Worm (Caenorhabditis elegans): ENCODE results near the gene T04C12.9.
A peak's percentile ranks its signal among the peaks of the same experiment; 100 is the strongest.

Gene T04C12.9

DNA sequence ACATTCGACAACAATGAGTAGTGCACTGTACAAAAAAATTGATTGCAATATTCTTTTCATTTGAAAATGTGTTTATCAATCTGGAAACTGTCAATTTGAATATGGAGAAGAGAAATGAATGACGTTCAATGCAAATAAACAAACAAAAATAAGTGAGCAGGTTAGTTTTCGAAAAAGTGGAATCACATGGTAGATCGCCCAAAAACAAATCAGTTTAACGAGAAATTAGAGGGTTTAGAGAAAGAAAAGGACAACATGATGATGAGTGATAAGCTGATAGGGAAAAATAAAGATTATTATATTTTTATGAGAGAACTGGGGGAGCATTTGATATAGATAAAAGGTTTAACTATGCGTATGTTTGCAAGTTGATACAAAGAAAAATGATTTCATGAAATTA lies 6.3 kb upstream of the T04C12.9 start, which contains the start of gene T04C12.8 (continued):
- TF ChIP-seq nhr-76 (tag; optimal IDR thresholded peaks at IDR 0.05), result no peak
- TF ChIP-seq lin-14 (GFP tag; optimal IDR thresholded peaks at IDR 0.05), result peak; percentile 49
- TF ChIP-seq xbp-1 (tag; optimal IDR thresholded peaks at IDR 0.05), result no peak
- no peak for TF ChIP-seq zip-4 (GFP tag; optimal IDR thresholded peaks at IDR 0.05)
- no peak for TF ChIP-seq nhr-11 (tag; optimal IDR thresholded peaks at IDR 0.05)
- peak; percentile 35 for TF ChIP-seq nhr-90 (tag; optimal IDR thresholded peaks at IDR 0.05; ENCODE audit: poor library complexity)
- TF ChIP-seq nhr-47 (tag; optimal IDR thresholded peaks at IDR 0.05), result peak; percentile 5
- no peak for TF ChIP-seq tbx-2 (tag; optimal IDR thresholded peaks at IDR 0.05)
- no peak for TF ChIP-seq ceh-63 (GFP tag; optimal IDR thresholded peaks at IDR 0.05)
- TF ChIP-seq mef-2 (tag; optimal IDR thresholded peaks at IDR 0.05), result no peak
- no peak for TF ChIP-seq nhr-77 (tag; optimal IDR thresholded peaks at IDR 0.05)
- TF ChIP-seq ztf-11 (tag; optimal IDR thresholded peaks at IDR 0.05), result no peak
- TF ChIP-seq unc-98 (GFP tag; IDR thresholded peaks at IDR 0.05), result no peak

DNA sequence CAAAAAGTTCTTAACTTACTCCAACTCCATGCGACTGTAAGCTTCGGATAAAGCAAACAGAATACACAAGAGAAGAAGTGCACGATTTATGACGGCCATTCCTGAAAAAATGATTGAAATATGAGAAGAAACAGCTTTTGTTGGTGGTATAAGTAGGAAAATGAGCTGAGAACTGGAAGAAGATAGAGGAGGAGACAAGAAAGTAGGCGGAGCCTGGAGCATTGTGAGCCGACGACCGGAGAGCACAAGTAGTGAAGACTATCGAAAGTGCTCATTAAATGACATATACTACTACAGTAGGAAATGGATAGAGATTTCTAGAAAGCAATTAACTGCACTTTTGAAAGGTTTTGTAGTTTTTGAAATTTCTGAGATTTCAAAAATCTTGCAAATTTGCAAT lies 2.5 kb upstream of the T04C12.9 start, which contains the start of gene nlp-80:
nlp-80 (minus strand) TSS at position 101 of the 400 bp plus-strand sequence.
- TF ChIP-seq alr-1 (tag; optimal IDR thresholded peaks at IDR 0.05; ENCODE audit: borderline replicate concordance) (no peak), fkh-8 (tag; optimal IDR thresholded peaks at IDR 0.05) (peak; percentile 6), F16B12.6 (tag; optimal IDR thresholded peaks at IDR 0.05) (no peak), lir-3 (tag; optimal IDR thresholded peaks at IDR 0.05; ENCODE audit: poor library complexity) (no peak)

DNA sequence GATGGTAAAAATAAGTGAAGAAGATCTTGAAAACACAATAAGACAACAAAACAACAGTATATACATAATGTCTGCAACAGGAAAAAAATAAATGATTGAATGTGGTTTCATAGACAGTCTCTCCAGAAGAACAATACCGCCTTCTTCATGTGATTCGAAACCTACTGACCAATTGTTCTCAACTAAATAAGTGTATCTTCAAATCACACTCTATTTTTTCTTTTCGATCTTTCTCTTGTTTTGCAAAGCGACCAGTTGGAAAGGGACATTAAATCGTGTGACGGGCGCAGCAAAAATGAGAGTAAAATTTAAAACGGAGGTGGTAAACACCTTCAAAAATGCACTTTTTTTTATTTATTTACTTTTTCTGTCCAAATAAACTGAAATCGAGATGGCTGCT lies 1.1 kb downstream of the T04C12.9 start:
- peak; percentile 23 for TF ChIP-seq mep-1 (tag; optimal IDR thresholded peaks at IDR 0.05)
- no peak for TF ChIP-seq lin-15B (tag; optimal IDR thresholded peaks at IDR 0.05)
- TF ChIP-seq fos-1 (tag; optimal IDR thresholded peaks at IDR 0.05), result no peak
- peak; percentile 12 for TF ChIP-seq nhr-71 (tag; optimal IDR thresholded peaks at IDR 0.05)
- TF ChIP-seq isw-1 (GFP tag; IDR thresholded peaks at IDR 0.05), result no peak
- peak; percentile 36 for TF ChIP-seq nhr-20 (tag; optimal IDR thresholded peaks at IDR 0.05)
- no peak for TF ChIP-seq sptf-1 (tag; optimal IDR thresholded peaks at IDR 0.05)
- peak; percentile 70 for TF ChIP-seq nhr-85 (tag)
- no peak for TF ChIP-seq lir-3 (tag; optimal IDR thresholded peaks at IDR 0.05; ENCODE audit: poor library complexity)
- no peak for TF ChIP-seq egl-27 (tag; optimal IDR thresholded peaks at IDR 0.05)
- TF ChIP-seq pax-3 (tag; optimal IDR thresholded peaks at IDR 0.05), result no peak
- TF ChIP-seq ztf-4 (tag; optimal IDR thresholded peaks at IDR 0.05), result no peak
- no peak for TF ChIP-seq egl-13 (tag; optimal IDR thresholded peaks at IDR 0.05)
- TF ChIP-seq efl-1 (optimal IDR thresholded peaks at IDR 0.05), result no peak
- no peak for TF ChIP-seq efl-1 (GFP tag; optimal IDR thresholded peaks at IDR 0.05 in 1 of 2)
- TF ChIP-seq tbx-2 (tag; optimal IDR thresholded peaks at IDR 0.05), result no peak
- TF ChIP-seq lin-14 (GFP tag; optimal IDR thresholded peaks at IDR 0.05), result peak; percentile 62
- TF ChIP-seq nhr-90 (tag; optimal IDR thresholded peaks at IDR 0.05; ENCODE audit: poor library complexity), result no peak
- TF ChIP-seq elt-2 (tag; optimal IDR thresholded peaks at IDR 0.05), result no peak
- no peak for TF ChIP-seq unc-30 (tag; optimal IDR thresholded peaks at IDR 0.05)
- no peak for TF ChIP-seq ets-5 (GFP tag; IDR thresholded peaks at IDR 0.05)
- TF ChIP-seq zip-4 (GFP tag; optimal IDR thresholded peaks at IDR 0.05), result no peak
- TF ChIP-seq alr-1 (tag; optimal IDR thresholded peaks at IDR 0.05; ENCODE audit: borderline replicate concordance), result no peak
- no peak for TF ChIP-seq ceh-90 (tag; optimal IDR thresholded peaks at IDR 0.05)
- no peak for TF ChIP-seq vab-15 (tag; optimal IDR thresholded peaks at IDR 0.05)
- no peak for TF ChIP-seq C34B4.2 (tag; optimal IDR thresholded peaks at IDR 0.05)
- TF ChIP-seq pqm-1 (tag; optimal IDR thresholded peaks at IDR 0.05), result no peak
- TF ChIP-seq sup-37 (GFP tag; optimal IDR thresholded peaks at IDR 0.05), result no peak
- TF ChIP-seq mdl-1 (tag; optimal IDR thresholded peaks at IDR 0.05), result no peak
- no peak for TF ChIP-seq ces-1 (GFP tag; optimal IDR thresholded peaks at IDR 0.05)
- TF ChIP-seq snu-23 (GFP tag; optimal IDR thresholded peaks at IDR 0.05), result peak; percentile 40
- TF ChIP-seq nhr-11 (tag; optimal IDR thresholded peaks at IDR 0.05), result no peak
- TF ChIP-seq nhr-77 (tag; optimal IDR thresholded peaks at IDR 0.05), result no peak
- no peak for TF ChIP-seq mab-9 (GFP tag; IDR thresholded peaks at IDR 0.05)
- no peak for TF ChIP-seq hlh-4 (tag; optimal IDR thresholded peaks at IDR 0.05)
- TF ChIP-seq nhr-47 (tag; optimal IDR thresholded peaks at IDR 0.05), result no peak
- no peak for TF ChIP-seq unc-86 (tag; optimal IDR thresholded peaks at IDR 0.05)
- no peak for TF ChIP-seq swsn-7 (tag; optimal IDR thresholded peaks at IDR 0.05)
- no peak for TF ChIP-seq efl-3 (GFP tag; optimal IDR thresholded peaks at IDR 0.05)
- TF ChIP-seq zag-1 (tag; optimal IDR thresholded peaks at IDR 0.05), result no peak
- no peak for TF ChIP-seq dpl-1 (GFP tag; optimal IDR thresholded peaks at IDR 0.05)

Data from whole organism, L1 larva.